Worm (Caenorhabditis elegans) whole organism, mixed stage, embryonic: Measurements from ENCODE around the gene hgap-2.

ENCODE experiments used
- ceh-83 ChIP-seq: fragments of 200-800 bp; sonication (Bioruptor generic); optimal IDR thresholded peaks from 2 replicates; lab custom pipeline; 2018; ENCODE audit warnings: mild to moderate bottlenecking, missing genetic modification characterization, missing compliant biosample characterization
- elt-1 ChIP-seq: sonication (generic microtip); optimal IDR thresholded peaks from 2 replicates; lab custom pipeline; 2017; ENCODE audit warnings: missing genetic modification characterization, mild to moderate bottlenecking, missing compliant biosample characterization, antibody characterized with exemption, moderate library complexity, borderline replicate concordance; ENCODE audit not compliant: insufficient read depth
- elt-3 ChIP-seq: fragments of 150-350 bp; optimal IDR thresholded peaks from 2 replicates; lab custom pipeline; 2014; ENCODE audit warnings: missing biosample characterization, missing genetic modification characterization
- mab-5 ChIP-seq: fragments of 150-350 bp; optimal IDR thresholded peaks from 2 replicates; lab custom pipeline; 2014; ENCODE audit warnings: missing biosample characterization, missing genetic modification characterization
- nhr-12 ChIP-seq: fragments of 150-350 bp; optimal IDR thresholded peaks from 2 replicates; lab custom pipeline; 2014; ENCODE audit warnings: missing biosample characterization, missing genetic modification characterization
- nhr-76 ChIP-seq: sonication (generic microtip); optimal IDR thresholded peaks from 2 replicates; lab custom pipeline; 2017; ENCODE audit warnings: missing biosample characterization, missing genetic modification characterization
- pha-4 ChIP-seq: fragments of 150-350 bp; optimal IDR thresholded peaks from 2 replicates; lab custom pipeline; 2018; ENCODE audit warnings: missing biosample characterization, missing genetic modification reagents, missing genetic modification characterization
- unc-62 ChIP-seq: fragments of 150-350 bp; optimal IDR thresholded peaks from 2 replicates; lab custom pipeline; 2014; ENCODE audit warnings: missing biosample characterization, missing genetic modification reagents, missing genetic modification characterization
- ztf-11 ChIP-seq: fragments of 150-350 bp; optimal IDR thresholded peaks from 2 replicates; lab custom pipeline; 2014; ENCODE audit warnings: missing biosample characterization, missing genetic modification characterization

ce11 chrII:8637615-8638014, 47.1 kb downstream of the hgap-2 start, which contains the start of gene vab-9:
- no peak for TF ChIP-seq elt-1 (tag; lab: Kevin White, UChicago)
- no peak for TF ChIP-seq nhr-76 (tag; lab: Kevin White, UChicago)
- TF ChIP-seq ceh-83 (GFP tag; lab: Kevin White, UChicago) = no peak
- no peak for TF ChIP-seq unc-62 (GFP tag; lab: Kevin White, UChicago)
- TF ChIP-seq elt-3 (tag; lab: Kevin White, UChicago) = no peak
- TF ChIP-seq pha-4 (tag; lab: Kevin White, UChicago) = no peak
- no peak for TF ChIP-seq nhr-12 (tag; lab: Kevin White, UChicago)
- no peak for TF ChIP-seq ztf-11 (tag; lab: Kevin White, UChicago)
- no peak for TF ChIP-seq mab-5 (tag; lab: Kevin White, UChicago)
